Worm (Caenorhabditis elegans) whole organism, young adult: Measurements from ENCODE around the gene ugt-65.

Experiments
- B0336.3 ChIP-seq: fragments of 200-800 bp; sonication (Bioruptor generic); IDR thresholded peaks from 2 replicates; pipeline ENCODE4 v1.3.6; 2022; ENCODE audit warnings: missing genetic modification characterization, missing compliant biosample characterization
- C06A6.2 ChIP-seq: fragments of 200-800 bp; sonication (Bioruptor generic); conservative IDR thresholded peaks from 2 replicates; pipeline ENCODE4 v1.3.6; 2022; ENCODE audit warnings: missing genetic modification characterization, missing compliant biosample characterization
- C17E4.6 ChIP-seq: fragments of 200-800 bp; sonication (Bioruptor generic); IDR thresholded peaks from 2 replicates; pipeline ENCODE4 v1.3.6; 2022; ENCODE audit warnings: missing genetic modification reagents, missing genetic modification characterization, missing compliant biosample characterization
- D2030.7 ChIP-seq: fragments of 200-800 bp; sonication (Bioruptor generic); IDR thresholded peaks from 2 replicates; pipeline ENCODE4 v1.3.6; 2022; ENCODE audit warnings: missing genetic modification reagents, missing genetic modification characterization, missing compliant biosample characterization
- F23B12.7 ChIP-seq: sonication (generic microtip); optimal IDR thresholded peaks from 2 replicates; lab custom pipeline; 2017; ENCODE audit warnings: missing genetic modification characterization, mild to moderate bottlenecking, missing compliant biosample characterization, antibody characterized with exemption, moderate library complexity; ENCODE audit not compliant: insufficient read depth
- F33H1.4 ChIP-seq: fragments of 200-800 bp; sonication (Bioruptor generic); IDR thresholded peaks from 2 replicates; pipeline ENCODE4 v1.3.6; 2022; ENCODE audit warnings: missing genetic modification reagents, missing genetic modification characterization, missing compliant biosample characterization
- F49E8.2 ChIP-seq: sonication (generic microtip); optimal IDR thresholded peaks from 3 replicates; lab custom pipeline; 2017; ENCODE audit warnings: missing genetic modification characterization, mild to moderate bottlenecking, missing compliant biosample characterization, antibody characterized with exemption, moderate library complexity; ENCODE audit not compliant: insufficient read depth
- K11D2.4 ChIP-seq: fragments of 200-800 bp; sonication (Bioruptor generic); IDR thresholded peaks from 2 replicates; pipeline ENCODE4 v1.3.6; 2022; ENCODE audit warnings: missing genetic modification reagents, missing genetic modification characterization, missing compliant biosample characterization
- Y53F4B.3 ChIP-seq: fragments of 200-800 bp; sonication (Bioruptor generic); IDR thresholded peaks from 2 replicates; pipeline ENCODE4 v1.3.6; 2022; ENCODE audit warnings: missing genetic modification reagents, missing genetic modification characterization, missing compliant biosample characterization
- Y53G8AR.9 ChIP-seq: fragments of 200-800 bp; sonication (Bioruptor generic); conservative IDR thresholded peaks from 2 replicates; pipeline ENCODE4 v1.3.6; 2022; ENCODE audit warnings: missing genetic modification reagents, missing genetic modification characterization, missing compliant biosample characterization
- Y67H2A.10 ChIP-seq: fragments of 200-800 bp; sonication (Bioruptor generic); conservative IDR thresholded peaks from 2 replicates; pipeline ENCODE4 v1.3.6; 2022; ENCODE audit warnings: missing genetic modification reagents, missing genetic modification characterization, missing compliant biosample characterization
- Y79H2A.3 ChIP-seq: fragments of 200-800 bp; sonication (Bioruptor generic); conservative IDR thresholded peaks from 2 replicates; pipeline ENCODE4 v1.3.6; 2022; ENCODE audit warnings: missing genetic modification reagents, missing genetic modification characterization, missing compliant biosample characterization
- ZK185.1 ChIP-seq: sonication (generic microtip); optimal IDR thresholded peaks from 2 replicates; lab custom pipeline; 2016; ENCODE audit warnings: mild to moderate bottlenecking, missing genetic modification characterization, missing compliant biosample characterization; ENCODE audit not compliant: poor library complexity, severe bottlenecking
- atf-7 ChIP-seq: sonication (generic microtip); optimal IDR thresholded peaks from 2 replicates; lab custom pipeline; 2017; ENCODE audit warnings: mild to moderate bottlenecking, missing genetic modification characterization, missing compliant biosample characterization
- attf-3 ChIP-seq: fragments of 200-800 bp; sonication (Bioruptor generic); conservative IDR thresholded peaks from 2 replicates; pipeline ENCODE4 v1.3.6; 2022; ENCODE audit warnings: missing genetic modification reagents, missing genetic modification characterization, missing compliant biosample characterization
- attf-5 ChIP-seq: fragments of 200-800 bp; sonication (Bioruptor generic); optimal IDR thresholded peaks from 2 replicates; lab custom pipeline; 2018; ENCODE audit warnings: mild to moderate bottlenecking, missing genetic modification characterization, missing compliant biosample characterization
- attf-6 ChIP-seq: fragments of 200-800 bp; sonication (Bioruptor generic); IDR thresholded peaks from 2 replicates; pipeline ENCODE4 v1.3.6; 2022; ENCODE audit warnings: missing genetic modification reagents, missing genetic modification characterization, missing compliant biosample characterization
- cebp-2 ChIP-seq: fragments of 200-800 bp; sonication (Bioruptor generic); IDR thresholded peaks from 2 replicates; pipeline ENCODE4 v1.3.6; 2022; ENCODE audit warnings: missing genetic modification characterization, missing compliant biosample characterization
- ceh-27 ChIP-seq: fragments of 200-800 bp; sonication (Bioruptor generic); optimal IDR thresholded peaks from 2 replicates; lab custom pipeline; 2018; ENCODE audit warnings: mild to moderate bottlenecking, missing genetic modification characterization, moderate library complexity, missing compliant biosample characterization
- ceh-58 ChIP-seq: fragments of 200-800 bp; sonication (Bioruptor generic); IDR thresholded peaks from 2 replicates; pipeline ENCODE4 v1.3.6; 2022; ENCODE audit warnings: missing genetic modification characterization, missing compliant biosample characterization
- dpff-1 ChIP-seq: sonication (generic microtip); optimal IDR thresholded peaks from 2 replicates; lab custom pipeline; 2017; ENCODE audit warnings: mild to moderate bottlenecking, missing genetic modification characterization, missing compliant biosample characterization
- efl-1 ChIP-seq: fragments of 150-350 bp; optimal IDR thresholded peaks from 2 replicates; lab custom pipeline; 2014; ENCODE audit warnings: missing biosample characterization, missing genetic modification reagents, missing genetic modification characterization
- ekl-4 ChIP-seq: fragments of 200-800 bp; sonication (Bioruptor generic); IDR thresholded peaks from 2 replicates; pipeline ENCODE4 v1.3.6; 2022; ENCODE audit warnings: missing genetic modification reagents, missing genetic modification characterization, missing compliant biosample characterization
- ets-4 ChIP-seq: fragments of 200-800 bp; sonication (Bioruptor generic); optimal IDR thresholded peaks from 2 replicates; lab custom pipeline; 2018; ENCODE audit warnings: mild to moderate bottlenecking, missing genetic modification characterization, missing compliant biosample characterization
- gei-17 ChIP-seq: fragments of 200-800 bp; sonication (Bioruptor generic); optimal IDR thresholded peaks from 2 replicates; lab custom pipeline; 2018; ENCODE audit warnings: mild to moderate bottlenecking, missing genetic modification characterization, missing compliant biosample characterization
- him-1 ChIP-seq: sonication (generic microtip); optimal IDR thresholded peaks from 2 replicates; lab custom pipeline; 2016; ENCODE audit warnings: missing genotype, missing genetic modification reagents, missing genetic modification characterization, missing compliant biosample characterization
- hmg-1.2 ChIP-seq: fragments of 200-800 bp; sonication (Bioruptor generic); IDR thresholded peaks from 2 replicates; pipeline ENCODE4 v1.3.6; 2022; ENCODE audit warnings: missing genetic modification reagents, missing genetic modification characterization, missing compliant biosample characterization
- let-607 ChIP-seq, 2 experiments: fragments of 200-800 bp in 1 of 2; sonication (Bioruptor generic) in 1 of 2; sonication (generic microtip) in 1 of 2; optimal IDR thresholded peaks; 2 replicates each; lab custom pipeline; 2016 to 2018; ENCODE audit warnings: mild to moderate bottlenecking in 2 of 2, missing compliant biosample characterization in 2 of 2, missing genetic modification characterization in 2 of 2, moderate library complexity in 2 of 2, missing genotype in 1 of 2
- lin-35 ChIP-seq, 3 experiments: fragments of 150-350 bp in 2 of 3; sonication (generic microtip) in 1 of 3; optimal IDR thresholded peaks; 2 replicates each; lab custom pipeline; 2014 to 2018; ENCODE audit warnings: missing biosample characterization in 3 of 3, missing genetic modification characterization in 3 of 3, missing genetic modification reagents in 3 of 3
- lin-54 ChIP-seq: fragments of 200-800 bp; sonication (Bioruptor generic); optimal IDR thresholded peaks from 2 replicates; lab custom pipeline; 2018; ENCODE audit warnings: mild to moderate bottlenecking, missing genetic modification characterization, missing compliant biosample characterization
- lsl-1 ChIP-seq: fragments of 200-800 bp; sonication (Bioruptor generic); optimal IDR thresholded peaks from 2 replicates; lab custom pipeline; 2018; ENCODE audit warnings: mild to moderate bottlenecking, missing genetic modification characterization, moderate library complexity, missing compliant biosample characterization
- madf-3 ChIP-seq: fragments of 200-800 bp; sonication (Bioruptor generic); IDR thresholded peaks from 2 replicates; pipeline ENCODE4 v1.3.6; 2022; ENCODE audit warnings: missing genetic modification reagents, missing genetic modification characterization, missing compliant biosample characterization
- madf-6 ChIP-seq: fragments of 200-800 bp; sonication (Bioruptor generic); IDR thresholded peaks from 2 replicates; pipeline ENCODE4 v1.3.6; 2022; ENCODE audit warnings: missing genetic modification reagents, missing genetic modification characterization, missing compliant biosample characterization
- madf-8 ChIP-seq: fragments of 200-800 bp; sonication (Bioruptor generic); conservative IDR thresholded peaks from 2 replicates; pipeline ENCODE4 v1.3.6; 2022; ENCODE audit warnings: missing genetic modification reagents, missing genetic modification characterization, missing compliant biosample characterization
- mcd-1 ChIP-seq: fragments of 200-800 bp; sonication (Bioruptor generic); IDR thresholded peaks from 2 replicates; pipeline ENCODE4 v1.3.6; 2022; ENCODE audit warnings: missing genetic modification reagents, missing genetic modification characterization, missing compliant biosample characterization
- nhr-80 ChIP-seq: sonication (generic microtip); optimal IDR thresholded peaks from 2 replicates; lab custom pipeline; 2016; ENCODE audit warnings: missing genetic modification characterization, missing compliant biosample characterization
- pbrm-1 ChIP-seq: fragments of 200-800 bp; sonication (Bioruptor generic); IDR thresholded peaks from 2 replicates; pipeline ENCODE4 v1.3.6; 2022; ENCODE audit warnings: missing genetic modification reagents, missing genetic modification characterization, missing compliant biosample characterization
- snpc-4 ChIP-seq, 5 experiments: fragments of 150-350 bp in 1 of 5; sonication (generic microtip) in 4 of 5; optimal IDR thresholded peaks; 2 replicates each; lab custom pipeline; 2014 to 2018; ENCODE audit warnings: missing genetic modification characterization in 5 of 5, missing biosample characterization in 3 of 5, antibody characterized with exemption in 2 of 5, mild to moderate bottlenecking in 2 of 5, missing compliant biosample characterization in 2 of 5, missing genotype in 2 of 5, moderate library complexity in 2 of 5, missing genetic modification reagents in 1 of 5
- tbp1 ChIP-seq: fragments of 200-800 bp; sonication (Bioruptor generic); optimal IDR thresholded peaks from 2 replicates; lab custom pipeline; 2018; ENCODE audit warnings: mild to moderate bottlenecking, missing genetic modification characterization, missing compliant biosample characterization
- unc-130 ChIP-seq: sonication (generic microtip); optimal IDR thresholded peaks from 2 replicates; lab custom pipeline; 2016; ENCODE audit warnings: missing genetic modification reagents, missing genetic modification characterization, missing compliant biosample characterization
- ztf-25 ChIP-seq: fragments of 200-800 bp; sonication (Bioruptor generic); IDR thresholded peaks from 2 replicates; pipeline ENCODE4 v1.3.6; 2022; ENCODE audit warnings: missing genetic modification reagents, missing genetic modification characterization, missing compliant biosample characterization
- ztf-26 ChIP-seq: sonication (generic microtip); optimal IDR thresholded peaks from 2 replicates; lab custom pipeline; 2017; ENCODE audit warnings: missing genetic modification characterization, missing compliant biosample characterization

The ugt-65 gene

DNA sequence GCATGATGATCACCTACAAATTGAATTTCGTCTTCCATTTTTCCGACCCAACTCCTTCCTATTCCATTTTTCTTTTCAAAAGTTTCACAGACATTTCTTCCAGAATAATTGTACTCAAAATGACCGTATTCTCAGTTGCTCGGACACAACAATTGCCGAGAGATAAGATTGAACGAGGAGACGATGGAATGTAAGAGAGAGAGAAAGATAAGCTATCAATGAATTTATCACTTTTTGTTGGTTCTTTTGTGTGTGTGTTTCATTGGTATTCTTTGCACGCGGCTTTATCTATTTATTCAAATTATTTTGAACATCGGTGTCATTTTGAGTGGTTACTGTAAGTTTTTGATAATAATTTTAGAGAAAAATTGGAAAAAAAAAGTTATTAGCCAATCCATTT, at the start of gene ugt-65:
TSS of gene ugt-65 (plus strand) at position 229 of the 400 bp plus-strand sequence.
- TF ChIP-seq nhr-80 (tag; lab: Kevin White, UChicago) (peak; percentile 61), ceh-58 (no peak)

DNA sequence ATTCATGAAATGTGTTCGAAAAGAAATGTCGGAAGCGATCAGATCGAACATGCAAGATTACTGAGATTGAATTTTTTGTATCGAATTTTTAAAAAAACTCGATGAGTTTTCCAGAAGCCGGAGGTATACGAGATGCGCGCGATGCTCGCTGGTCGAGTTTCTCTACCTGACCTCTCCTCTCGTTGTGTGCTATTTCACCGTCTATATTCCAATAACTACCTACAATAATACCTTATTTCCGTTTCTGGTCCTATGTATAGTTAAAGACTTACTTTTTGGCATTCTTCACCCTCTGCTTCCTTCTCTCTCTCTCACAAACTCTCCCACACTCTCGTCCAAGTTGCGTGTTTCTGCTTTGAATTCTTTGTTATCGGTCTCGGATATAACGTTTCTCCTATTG, 49.1 kb upstream of the ugt-65 start:
- TF ChIP-seq attf-6 (GFP tag; lab: Robert Waterston, UW) (peak; percentile 37; the same call in 1 of the 2 replicates), Y79H2A.3 (GFP tag; lab: Robert Waterston, UW) (0 out of 2 replicates have a peak, but pooled peaks have one; percentile 37), nhr-80 (tag; lab: Kevin White, UChicago) (no peak), madf-6 (GFP tag; lab: Robert Waterston, UW) (peak; percentile 47), attf-3 (no peak), C17E4.6 (GFP tag; lab: Robert Waterston, UW) (no peak), cebp-2 (GFP tag; lab: Robert Waterston, UW) (peak; percentile 86; the same call in 1 of the 2 replicates), B0336.3 (GFP tag; lab: Robert Waterston, UW) (peak; percentile 49; the same call in 1 of the 2 replicates), madf-3 (GFP tag; lab: Robert Waterston, UW) (peak; percentile 80; the same call in 1 of the 2 replicates), pbrm-1 (GFP tag; lab: Robert Waterston, UW) (no peak), unc-130 (GFP tag; lab: Kevin White, UChicago) (no peak)
- TF ChIP-seq, all 124 proteins: peak for 6

ce11 chrIV:12371879-12372278, 48.6 kb upstream of the ugt-65 start, which contains the start of gene wdr-46:
Gene wdr-46, plus strand, starts transcription at chrIV:12372253.
- TF ChIP-seq ceh-27 (GFP tag; lab: Kevin White, UChicago) (no peak), Y67H2A.10 (GFP tag; lab: Robert Waterston, UW) (no peak), attf-5 (GFP tag; lab: Kevin White, UChicago) (peak; percentile 67), ekl-4 (GFP tag; lab: Robert Waterston, UW) (peak; percentile 75), tbp1 (peak; percentile 61), him-1 (tag; lab: Kevin White, UChicago) (peak; percentile 60), F49E8.2 (tag; lab: Kevin White, UChicago) (peak; percentile 49), snpc-4 (GFP tag; optimal IDR thresholded peaks at IDR 0.05; lab: Kevin White, UChicago) (no peak), snpc-4 (tag; optimal IDR thresholded peaks at IDR 0.05; lab: Kevin White, UChicago) (peak in 3 of 4 experiments; percentile 11 to 57 (median 21)), madf-3 (GFP tag; lab: Robert Waterston, UW) (0 out of 2 replicates have a peak, but pooled peaks have one; percentile 35), mcd-1 (GFP tag; lab: Robert Waterston, UW) (peak; percentile 71), lin-54 (peak; percentile 97), dpff-1 (tag; lab: Kevin White, UChicago) (no peak), lsl-1 (GFP tag; lab: Kevin White, UChicago) (peak; percentile 86), madf-8 (peak; percentile 30; the same call in 1 of the 2 replicates), hmg-1.2 (GFP tag; lab: Robert Waterston, UW) (peak; percentile 45), let-607 (tag; optimal IDR thresholded peaks at IDR 0.05; lab: Kevin White, UChicago) (no peak), F23B12.7 (tag; lab: Kevin White, UChicago) (peak; percentile 34), ztf-26 (tag; lab: Kevin White, UChicago) (peak; percentile 17), F33H1.4 (GFP tag; lab: Robert Waterston, UW) (peak; percentile 61), efl-1 (GFP tag; lab: Kevin White, UChicago) (peak; percentile 84), attf-3 (no peak), lin-35 (GFP tag; optimal IDR thresholded peaks at IDR 0.05; lab: Kevin White, UChicago) (peak; percentile 65 to 95 (median 79)), pbrm-1 (GFP tag; lab: Robert Waterston, UW) (peak; percentile 60), gei-17 (GFP tag; lab: Kevin White, UChicago) (peak; percentile 20), ets-4 (GFP tag; lab: Kevin White, UChicago) (no peak), attf-6 (GFP tag; lab: Robert Waterston, UW) (peak; percentile 61; the same call in 1 of the 2 replicates), Y53G8AR.9 (GFP tag; lab: Robert Waterston, UW) (peak; percentile 46; the same call in 1 of the 2 replicates), ZK185.1 (tag; lab: Kevin White, UChicago) (peak; percentile 42), C06A6.2 (GFP tag; lab: Robert Waterston, UW) (0 out of 2 replicates have a peak, but pooled peaks have one; percentile 29), madf-6 (GFP tag; lab: Robert Waterston, UW) (peak; percentile 81), K11D2.4 (peak; percentile 42; the same call in 1 of the 2 replicates), Y53F4B.3 (no peak), atf-7 (no peak), ztf-25 (GFP tag; lab: Robert Waterston, UW) (no peak), D2030.7 (GFP tag; lab: Robert Waterston, UW) (0 out of 2 replicates have a peak, but pooled peaks have one; percentile 26)
